Fruit fly (Drosophila melanogaster) whole organism, adult: ENCODE data around the gene CG3698.
A peak's percentile ranks its signal among the peaks of the same experiment; 100 is the strongest.

Experiments
- CG12768 ChIP-seq: fragments of 200-800 bp; sonication (Bioruptor generic); optimal IDR thresholded peaks from 2 replicates; lab custom pipeline; 2017; ENCODE audit warnings: missing biosample characterization, missing genetic modification characterization, mild to moderate bottlenecking, moderate library complexity, missing genetic modification reagents
- CG14711 ChIP-seq: fragments of 200-800 bp; sonication (Bioruptor generic); optimal IDR thresholded peaks from 2 replicates; lab custom pipeline; 2018; ENCODE audit warnings: missing biosample characterization, mild to moderate bottlenecking, missing genetic modification characterization, moderate library complexity
- CG1620 ChIP-seq: fragments of 200-800 bp; sonication (Bioruptor generic); optimal IDR thresholded peaks from 2 replicates; lab custom pipeline; 2016; ENCODE audit warnings: missing biosample characterization, missing genetic modification characterization
- CG33017 ChIP-seq: fragments of 200-800 bp; sonication (Bioruptor generic); optimal IDR thresholded peaks from 2 replicates; lab custom pipeline; 2018; ENCODE audit warnings: missing biosample characterization, mild to moderate bottlenecking, missing genetic modification characterization, moderate library complexity
- CG5204 ChIP-seq: fragments of 200-800 bp; sonication (Bioruptor generic); optimal IDR thresholded peaks from 2 replicates; lab custom pipeline; 2016; ENCODE audit warnings: missing biosample characterization, missing genetic modification characterization
- CG7045 ChIP-seq: fragments of 200-800 bp; sonication (Bioruptor generic); optimal IDR thresholded peaks from 2 replicates; lab custom pipeline; 2017; ENCODE audit warnings: missing biosample characterization, mild to moderate bottlenecking, missing genetic modification characterization
- CG7101 ChIP-seq: fragments of 200-800 bp; sonication (Bioruptor generic); optimal IDR thresholded peaks from 2 replicates; lab custom pipeline; 2018; ENCODE audit warnings: missing biosample characterization, mild to moderate bottlenecking, missing genetic modification characterization, moderate library complexity
- Clk ChIP-seq: fragments of 200-800 bp; sonication (Bioruptor generic); optimal IDR thresholded peaks from 2 replicates; lab custom pipeline; 2017; ENCODE audit warnings: missing biosample characterization, missing genetic modification characterization
- Crg-1 ChIP-seq: fragments of 200-800 bp; sonication (Bioruptor generic); optimal IDR thresholded peaks from 2 replicates; lab custom pipeline; 2016; ENCODE audit warnings: missing biosample characterization, missing genetic modification characterization
- Hr96 ChIP-seq: fragments of 200-800 bp; sonication (Bioruptor generic); optimal IDR thresholded peaks from 2 replicates; lab custom pipeline; 2016; ENCODE audit warnings: missing biosample characterization, missing genetic modification characterization
- Mnt ChIP-seq: fragments of 200-800 bp; sonication (Bioruptor generic); optimal IDR thresholded peaks from 2 replicates; lab custom pipeline; 2016; ENCODE audit warnings: missing biosample characterization, mild to moderate bottlenecking, missing genetic modification characterization
- bab1 ChIP-seq: fragments of 200-800 bp; sonication (Bioruptor generic); optimal IDR thresholded peaks from 3 replicates; lab custom pipeline; 2019; ENCODE audit warnings: missing biosample characterization, mild to moderate bottlenecking, missing genetic modification characterization, moderate library complexity
- cic ChIP-seq: fragments of 200-800 bp; sonication (Bioruptor generic); optimal IDR thresholded peaks from 2 replicates; lab custom pipeline; 2017; ENCODE audit warnings: missing biosample characterization, mild to moderate bottlenecking, missing genetic modification characterization, moderate library complexity
- cnc ChIP-seq, 2 experiments: fragments of >200 bp; optimal IDR thresholded peaks; 2 replicates each; lab custom pipeline; 2017
- kay ChIP-seq: fragments of 200-800 bp; sonication (Bioruptor generic); peaks from one replicate; lab custom pipeline; 2016; ENCODE audit warnings: missing biosample characterization, missing genetic modification characterization, borderline replicate concordance
- ovo ChIP-seq: fragments of 200-800 bp; sonication (Bioruptor generic); optimal IDR thresholded peaks from 2 replicates; lab custom pipeline; 2016; ENCODE audit warnings: missing biosample characterization, missing genetic modification characterization
- pad ChIP-seq: fragments of 200-800 bp; sonication (Bioruptor generic); optimal IDR thresholded peaks from 3 replicates; lab custom pipeline; 2017; ENCODE audit warnings: missing biosample characterization, missing genetic modification characterization, mild to moderate bottlenecking, moderate library complexity, missing genetic modification reagents
- tj ChIP-seq: fragments of 200-800 bp; sonication (Bioruptor generic); optimal IDR thresholded peaks from 3 replicates; lab custom pipeline; 2017; ENCODE audit warnings: missing biosample characterization, mild to moderate bottlenecking, missing genetic modification characterization, moderate library complexity
- toe ChIP-seq: fragments of 200-800 bp; sonication (Bioruptor generic); optimal IDR thresholded peaks from 2 replicates; lab custom pipeline; 2016; ENCODE audit warnings: missing biosample characterization, missing genetic modification characterization

The CG3698 gene

dm6 chr3L:20835882-20836281, 37.7 kb upstream of the CG3698 start, which contains the start of gene CG3288:
CG3288 (plus strand) TSS chr3L:20836182.
- no peak for TF ChIP-seq CG12768 (GFP tag; lab: Kevin White, UChicago)
- no peak for TF ChIP-seq ovo
- TF ChIP-seq CG7101 (tag; lab: Kevin White, UChicago) = no peak
- TF ChIP-seq pad (GFP tag; lab: Kevin White, UChicago) = no peak
- no peak for TF ChIP-seq CG33017
- no peak for TF ChIP-seq cic (GFP tag; lab: Kevin White, UChicago)
- no peak for TF ChIP-seq toe (GFP tag; lab: Kevin White, UChicago)
- TF ChIP-seq bab1 = no peak
- no peak for TF ChIP-seq Mnt
- TF ChIP-seq Crg-1 (GFP tag; lab: Kevin White, UChicago) = no peak
- TF ChIP-seq CG1620 (GFP tag; lab: Kevin White, UChicago) = no peak
- TF ChIP-seq cnc (optimal IDR thresholded peaks at IDR 0.05; lab: Kevin White, UChicago) = no peak
- no peak for TF ChIP-seq tj (GFP tag; lab: Kevin White, UChicago)
- TF ChIP-seq CG7045 (GFP tag; lab: Kevin White, UChicago) = no peak

DNA sequence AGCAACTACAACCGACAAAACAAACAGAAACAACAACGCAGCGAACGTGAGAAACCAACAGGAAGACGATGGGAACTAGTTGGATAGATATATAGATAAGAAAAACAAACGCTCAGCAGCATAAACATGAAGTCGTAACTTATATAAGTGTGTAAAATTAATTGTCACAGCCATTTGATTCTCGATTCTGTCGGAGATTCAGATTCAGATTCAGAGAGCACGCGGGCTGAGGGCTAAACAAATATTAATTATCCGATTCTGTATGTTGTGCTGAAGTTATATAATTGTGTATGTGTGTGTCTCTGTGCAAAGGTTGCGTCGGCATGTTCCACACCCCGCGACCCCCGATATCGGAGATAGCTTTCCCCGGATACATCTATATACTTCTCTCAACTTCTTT, 36.0 kb upstream of the CG3698 start:
- TF ChIP-seq CG14711 (tag; lab: Kevin White, UChicago) (no peak), tj (GFP tag; lab: Kevin White, UChicago) (no peak), toe (GFP tag; lab: Kevin White, UChicago) (no peak), pad (GFP tag; lab: Kevin White, UChicago) (no peak), CG7045 (GFP tag; lab: Kevin White, UChicago) (no peak), CG33017 (no peak), Crg-1 (GFP tag; lab: Kevin White, UChicago) (no peak), Mnt (no peak), bab1 (no peak), CG5204 (no peak), ovo (no peak), Clk (GFP tag; lab: Kevin White, UChicago) (no peak), CG7101 (tag; lab: Kevin White, UChicago) (no peak), CG12768 (GFP tag; lab: Kevin White, UChicago) (no peak), Hr96 (GFP tag; lab: Kevin White, UChicago) (no peak), cic (GFP tag; lab: Kevin White, UChicago) (no peak)

DNA sequence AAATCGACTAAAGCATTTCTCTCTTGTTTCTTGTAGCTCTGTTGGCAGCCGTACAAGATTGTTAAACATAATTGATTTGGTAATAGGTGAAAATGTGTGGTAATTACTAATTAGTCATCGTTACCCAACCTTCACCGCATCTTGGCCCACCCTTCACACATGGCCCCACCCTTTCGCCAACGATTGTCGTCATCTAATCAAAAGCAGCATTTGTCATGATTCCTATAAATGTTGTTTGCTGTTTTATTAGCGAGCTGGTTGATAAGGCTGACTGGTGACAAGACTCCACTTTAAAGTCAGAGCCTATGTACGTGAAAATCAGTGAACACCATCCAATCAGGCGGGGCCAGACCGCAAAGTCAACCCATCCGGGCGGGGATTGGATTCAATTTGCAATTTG, 32.2 kb upstream of the CG3698 start:
- TF ChIP-seq cic (GFP tag; lab: Kevin White, UChicago) (peak; percentile 29), CG33017 (peak; percentile 17), Clk (GFP tag; lab: Kevin White, UChicago) (no peak), CG1620 (GFP tag; lab: Kevin White, UChicago) (no peak), CG7045 (GFP tag; lab: Kevin White, UChicago) (no peak), CG14711 (tag; lab: Kevin White, UChicago) (no peak)

DNA sequence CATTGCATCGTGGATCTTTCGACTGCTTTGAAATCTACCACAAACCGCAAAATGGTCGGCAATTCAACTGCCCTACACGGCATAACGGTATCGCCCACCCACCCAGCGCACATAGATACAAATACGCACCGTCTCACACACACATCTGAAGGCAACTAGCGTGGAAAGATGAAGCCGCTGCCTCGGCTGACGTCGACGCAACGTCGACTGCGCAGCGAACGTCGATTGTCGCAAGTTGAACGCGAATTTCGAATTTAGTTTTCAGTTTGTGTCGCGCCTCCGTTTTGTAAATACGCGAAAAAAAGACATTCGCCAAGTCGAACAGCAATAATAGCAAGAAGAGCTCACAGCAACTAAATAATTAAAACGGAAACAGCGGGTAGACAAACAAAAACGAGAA, 29.8 kb upstream of the CG3698 start:
- TF ChIP-seq ovo (peak; percentile 33), cic (GFP tag; lab: Kevin White, UChicago) (no peak)

- TF ChIP-seq CG1620 (GFP tag; lab: Kevin White, UChicago) = no peak
- TF ChIP-seq bab1 = peak; percentile 40
- TF ChIP-seq toe (GFP tag; lab: Kevin White, UChicago) = peak; percentile 30
- TF ChIP-seq CG7045 (GFP tag; lab: Kevin White, UChicago) = no peak
- no peak for TF ChIP-seq Hr96 (GFP tag; lab: Kevin White, UChicago)
- TF ChIP-seq kay (GFP tag; lab: Kevin White, UChicago) = peak; percentile 86
- no peak for TF ChIP-seq CG12768 (GFP tag; lab: Kevin White, UChicago)
- peak; percentile 9 for TF ChIP-seq CG5204
- no peak for TF ChIP-seq Clk (GFP tag; lab: Kevin White, UChicago)
- no peak for TF ChIP-seq CG7101 (tag; lab: Kevin White, UChicago)
These were observed 29.1 kb upstream of the CG3698 start for dm6 chr3L:20826950-20827910.

- TF ChIP-seq pad (GFP tag; lab: Kevin White, UChicago) = no peak
- peak; percentile 65 for TF ChIP-seq kay (GFP tag; lab: Kevin White, UChicago)
These were observed 25.1 kb upstream of the CG3698 start for dm6 chr3L:20823206-20823803.

DNA sequence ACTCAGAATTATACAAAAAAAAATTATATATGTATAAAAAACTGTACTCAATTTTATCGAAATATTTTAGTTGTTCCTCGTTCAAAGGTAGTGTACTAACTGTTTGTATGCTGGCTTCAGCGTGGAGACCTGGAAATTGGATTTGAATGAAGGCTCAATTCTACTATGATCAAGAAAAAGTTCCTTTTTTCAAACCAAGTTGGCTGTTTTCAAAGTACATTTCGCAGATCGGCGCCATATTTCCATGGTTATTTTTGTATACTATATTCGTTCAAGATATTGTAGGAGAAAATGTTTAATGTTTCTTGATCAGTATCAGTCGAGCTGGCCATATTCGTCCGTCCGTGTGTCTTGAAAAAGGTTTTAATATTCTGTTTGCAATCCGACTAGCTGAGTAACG, 19.8 kb upstream of the CG3698 start, which contains the start of gene Mst77F:
Gene Mst77F, minus strand, starts transcription at position 101 of the 400 bp plus-strand sequence.
- no peak for TF ChIP-seq CG14711 (tag; lab: Kevin White, UChicago)
- TF ChIP-seq CG7101 (tag; lab: Kevin White, UChicago) = no peak
- TF ChIP-seq Mnt = no peak
- TF ChIP-seq cnc (optimal IDR thresholded peaks at IDR 0.05; lab: Kevin White, UChicago) = no peak
- no peak for TF ChIP-seq Hr96 (GFP tag; lab: Kevin White, UChicago)
- TF ChIP-seq ovo = no peak
- no peak for TF ChIP-seq CG1620 (GFP tag; lab: Kevin White, UChicago)
- TF ChIP-seq cic (GFP tag; lab: Kevin White, UChicago) = no peak
